Worm (Caenorhabditis elegans) whole organism, L1 larva: ENCODE results near the gene ttr-13.

Experiments
- C16A3.4 ChIP-seq: fragments of 150-350 bp; optimal IDR thresholded peaks from 2 replicates; lab custom pipeline; 2014; ENCODE audit warnings: missing biosample characterization, missing genetic modification characterization
- Y116A8C.19 ChIP-seq: sonication (generic microtip); optimal IDR thresholded peaks from 2 replicates; lab custom pipeline; 2016; ENCODE audit warnings: missing compliant biosample characterization, missing genetic modification characterization, borderline replicate concordance
- alr-1 ChIP-seq: fragments of 200-800 bp; sonication (Bioruptor generic); optimal IDR thresholded peaks from 2 replicates; lab custom pipeline; 2018; ENCODE audit warnings: borderline replicate concordance, mild to moderate bottlenecking, missing genetic modification characterization, missing compliant biosample characterization
- ama-1 ChIP-seq: fragments of 150-350 bp; optimal IDR thresholded peaks from 2 replicates; lab custom pipeline; 2014
- blmp-1 ChIP-seq: fragments of 150-350 bp; optimal IDR thresholded peaks from 2 replicates; lab custom pipeline; 2014; ENCODE audit warnings: missing biosample characterization, missing genetic modification characterization
- ceh-8 ChIP-seq: fragments of 200-800 bp; sonication (Bioruptor generic); optimal IDR thresholded peaks from 2 replicates; lab custom pipeline; 2018; ENCODE audit warnings: mild to moderate bottlenecking, missing genetic modification characterization, moderate library complexity, missing compliant biosample characterization
- ces-1 ChIP-seq: fragments of 150-350 bp; optimal IDR thresholded peaks from 2 replicates; lab custom pipeline; 2014; ENCODE audit warnings: missing biosample characterization, missing genetic modification reagents, missing genetic modification characterization
- efl-1 ChIP-seq, 4 experiments: fragments of 150-350 bp; optimal IDR thresholded peaks in 3 of 4; peaks in 1 of 4; 1 replicate in 1 of 4; 2 replicates in 3 of 4; lab custom pipeline; 2014; ENCODE audit warnings: missing biosample characterization in 2 of 4, missing genetic modification characterization in 2 of 4, missing genetic modification reagents in 2 of 4
- efl-3 ChIP-seq: fragments of 200-800 bp; sonication (Bioruptor generic); optimal IDR thresholded peaks from 2 replicates; lab custom pipeline; 2018; ENCODE audit warnings: mild to moderate bottlenecking, missing genetic modification characterization, missing compliant biosample characterization
- egl-13 ChIP-seq: sonication (generic microtip); optimal IDR thresholded peaks from 2 replicates; lab custom pipeline; 2016; ENCODE audit warnings: missing genotype, missing genetic modification reagents, missing genetic modification characterization, missing compliant biosample characterization
- egl-27 ChIP-seq, 2 experiments: fragments of 150-350 bp in 1 of 2; sonication (generic microtip); optimal IDR thresholded peaks; 3 replicates each; lab custom pipeline; 2017 to 2018; ENCODE audit warnings: missing biosample characterization in 2 of 2, missing genetic modification characterization in 2 of 2, missing genetic modification reagents in 2 of 2
- elt-3 ChIP-seq, 6 experiments: fragments of 150-350 bp in 1 of 6; sonication (generic microtip); optimal IDR thresholded peaks; 2 replicates each; lab custom pipeline; 2017 to 2018; ENCODE audit warnings: missing biosample characterization in 6 of 6, missing genetic modification characterization in 6 of 6, inconsistent platforms in 1 of 6
- fkh-10 ChIP-seq: sonication (generic microtip); optimal IDR thresholded peaks from 2 replicates; lab custom pipeline; 2017; ENCODE audit warnings: missing biosample characterization, missing genetic modification reagents, missing genetic modification characterization
- fkh-8 ChIP-seq: sonication (generic microtip); optimal IDR thresholded peaks from 2 replicates; lab custom pipeline; 2016; ENCODE audit warnings: mild to moderate bottlenecking, missing genetic modification characterization, missing compliant biosample characterization
- hlh-4 ChIP-seq: sonication (generic microtip); optimal IDR thresholded peaks from 2 replicates; lab custom pipeline; 2016; ENCODE audit warnings: mild to moderate bottlenecking, missing genetic modification characterization, missing compliant biosample characterization
- irx-1 ChIP-seq: sonication (generic microtip); optimal IDR thresholded peaks from 2 replicates; lab custom pipeline; 2016; ENCODE audit warnings: missing genetic modification characterization, missing compliant biosample characterization
- isw-1 ChIP-seq: fragments of 200-800 bp; sonication (Bioruptor generic); IDR thresholded peaks from 2 replicates; pipeline ENCODE4 v1.3.6; 2022; ENCODE audit warnings: missing genetic modification characterization, missing compliant biosample characterization
- jun-1 ChIP-seq: fragments of 150-350 bp; optimal IDR thresholded peaks from 2 replicates; lab custom pipeline; 2014; ENCODE audit warnings: missing biosample characterization, missing genetic modification reagents, missing genetic modification characterization
- lin-14 ChIP-seq: fragments of 200-800 bp; sonication (Bioruptor generic); optimal IDR thresholded peaks from 2 replicates; lab custom pipeline; 2018; ENCODE audit warnings: mild to moderate bottlenecking, missing genetic modification characterization, moderate library complexity, missing compliant biosample characterization
- lin-35 ChIP-seq, 2 experiments: fragments of 150-350 bp; optimal IDR thresholded peaks; 2 replicates each; lab custom pipeline; 2014; ENCODE audit warnings: missing biosample characterization in 2 of 2, missing genetic modification characterization in 2 of 2, missing genetic modification reagents in 2 of 2
- lin-39 ChIP-seq: fragments of 150-350 bp; optimal IDR thresholded peaks from 2 replicates; lab custom pipeline; 2014; ENCODE audit warnings: missing biosample characterization, missing genetic modification reagents, missing genetic modification characterization
- lir-3 ChIP-seq: sonication (generic microtip); optimal IDR thresholded peaks from 2 replicates; lab custom pipeline; 2016; ENCODE audit warnings: mild to moderate bottlenecking, missing genetic modification characterization, moderate library complexity, missing compliant biosample characterization; ENCODE audit not compliant: poor library complexity
- mab-9 ChIP-seq: fragments of 200-800 bp; sonication (Bioruptor generic); IDR thresholded peaks from 2 replicates; pipeline ENCODE4 v1.3.6; 2022; ENCODE audit warnings: missing genetic modification reagents, missing genetic modification characterization, missing compliant biosample characterization
- mdl-1 ChIP-seq, 2 experiments: fragments of 150-350 bp; optimal IDR thresholded peaks; 2 replicates each; lab custom pipeline; 2014 to 2017; ENCODE audit warnings: missing biosample characterization in 2 of 2, missing genetic modification characterization in 2 of 2, inconsistent platforms in 1 of 2
- mef-2 ChIP-seq: fragments of 150-350 bp; optimal IDR thresholded peaks from 2 replicates; lab custom pipeline; 2014; ENCODE audit warnings: missing biosample characterization, missing genetic modification characterization
- nhr-12 ChIP-seq: sonication (generic microtip); optimal IDR thresholded peaks from 2 replicates; lab custom pipeline; 2017; ENCODE audit warnings: missing biosample characterization, missing genetic modification characterization
- nhr-47 ChIP-seq: sonication (generic microtip); optimal IDR thresholded peaks from 2 replicates; lab custom pipeline; 2016; ENCODE audit warnings: mild to moderate bottlenecking, missing genetic modification characterization, moderate library complexity, missing compliant biosample characterization
- pax-3 ChIP-seq: fragments of 200-800 bp; sonication (Bioruptor generic); optimal IDR thresholded peaks from 2 replicates; lab custom pipeline; 2018; ENCODE audit warnings: mild to moderate bottlenecking, missing genetic modification characterization, moderate library complexity, missing compliant biosample characterization
- sox-4 ChIP-seq: sonication (generic microtip); optimal IDR thresholded peaks from 2 replicates; lab custom pipeline; 2016; ENCODE audit warnings: missing genetic modification characterization, missing compliant biosample characterization
- sptf-1 ChIP-seq: fragments of 150-350 bp; optimal IDR thresholded peaks from 2 replicates; lab custom pipeline; 2014; ENCODE audit warnings: missing biosample characterization, missing genetic modification characterization
- tlp-1 ChIP-seq: fragments of 150-350 bp; optimal IDR thresholded peaks from 2 replicates; lab custom pipeline; 2014; ENCODE audit warnings: missing biosample characterization, missing genetic modification characterization
- zip-4 ChIP-seq: fragments of 200-800 bp; sonication (Bioruptor generic); optimal IDR thresholded peaks from 2 replicates; lab custom pipeline; 2018; ENCODE audit warnings: mild to moderate bottlenecking, missing genetic modification characterization, moderate library complexity, missing compliant biosample characterization

ttr-13 gene

ce11 chrV:20655174-20655573 is 18.4 kb upstream of the ttr-13 start:
- TF ChIP-seq lin-14 (GFP tag; lab: Kevin White, UChicago) (no peak), egl-13 (tag; lab: Kevin White, UChicago) (no peak), zip-4 (no peak), jun-1 (no peak), ceh-8 (GFP tag; lab: Kevin White, UChicago) (no peak), lin-35 (GFP tag; optimal IDR thresholded peaks at IDR 0.05; lab: Kevin White, UChicago) (no peak), alr-1 (tag; lab: Kevin White, UChicago) (no peak), egl-27 (tag; optimal IDR thresholded peaks at IDR 0.05; lab: Kevin White, UChicago) (no peak)
- TF ChIP-seq, all 84 proteins: peak for 0

ce11 chrV:20654350-20654749 is 17.6 kb upstream of the ttr-13 start, which contains the start of gene mnr-1:
Gene mnr-1, plus strand, starts transcription at chrV:20654650.
- TF ChIP-seq nhr-47 (tag; lab: Kevin White, UChicago) (no peak), tlp-1 (tag; lab: Kevin White, UChicago) (no peak), lin-39 (no peak), C16A3.4 (no peak), sptf-1 (tag; lab: Kevin White, UChicago) (no peak), ceh-8 (GFP tag; lab: Kevin White, UChicago) (no peak), efl-1 (optimal IDR thresholded peaks at IDR 0.05; lab: Kevin White, UChicago) (no peak), efl-1 (GFP tag; optimal IDR thresholded peaks at IDR 0.05 in 1 of 2; lab: Kevin White, UChicago) (no peak), Y116A8C.19 (tag; lab: Kevin White, UChicago) (no peak), isw-1 (GFP tag; lab: Robert Waterston, UW) (no peak), blmp-1 (no peak), efl-3 (GFP tag; lab: Kevin White, UChicago) (no peak)

- TF ChIP-seq lir-3 (tag; lab: Kevin White, UChicago) (no peak), fkh-10 (peak; percentile 32), ces-1 (GFP tag; lab: Kevin White, UChicago) (no peak), ama-1 (lab: Kevin White, UChicago) (no peak), mdl-1 (tag; optimal IDR thresholded peaks at IDR 0.05; lab: Kevin White, UChicago) (no peak)
Measured at ce11 chrV:20651923-20652322, 15.2 kb upstream of the ttr-13 start.

- TF ChIP-seq elt-3 (tag; optimal IDR thresholded peaks at IDR 0.05; lab: Kevin White, UChicago) (peak in 1 of 6 experiments; percentile 30), blmp-1 (peak; percentile 23), nhr-12 (tag; lab: Kevin White, UChicago) (no peak), lin-14 (GFP tag; lab: Kevin White, UChicago) (peak; percentile 31)
Measured at ce11 chrV:20648868-20649267, 12.1 kb upstream of the ttr-13 start.

- TF ChIP-seq mab-9 (GFP tag; lab: Robert Waterston, UW), result 0 out of 2 replicates have a peak, but pooled peaks have one; percentile 10
- TF ChIP-seq efl-3 (GFP tag; lab: Kevin White, UChicago), result no peak
Measured at ce11 chrV:20645479-20645878, 8.7 kb upstream of the ttr-13 start.

- TF ChIP-seq pax-3 (tag; lab: Kevin White, UChicago) (no peak), irx-1 (tag; lab: Kevin White, UChicago) (no peak), sox-4 (tag; lab: Kevin White, UChicago) (no peak), mef-2 (tag; lab: Kevin White, UChicago) (no peak), fkh-8 (tag; lab: Kevin White, UChicago) (peak; percentile 7), hlh-4 (tag; lab: Kevin White, UChicago) (peak; percentile 60)
Measured at ce11 chrV:20641896-20642295, 5.1 kb upstream of the ttr-13 start, which contains the start of gene srxa-15. Gene srxa-15, plus strand, starts transcription at chrV:20642196.
